Worm (Caenorhabditis elegans) whole organism, L1 larva: Measurements from ENCODE around the gene acl-1.

Experiments used
- Y116A8C.19 ChIP-seq: sonication (generic microtip); optimal IDR thresholded peaks from 2 replicates; lab custom pipeline; 2016; ENCODE audit warnings: missing compliant biosample characterization, missing genetic modification characterization, borderline replicate concordance
- nhr-28 ChIP-seq: fragments of 150-350 bp; optimal IDR thresholded peaks from 2 replicates; lab custom pipeline; 2014; ENCODE audit warnings: missing biosample characterization, missing genetic modification characterization
- tlp-1 ChIP-seq: fragments of 150-350 bp; optimal IDR thresholded peaks from 2 replicates; lab custom pipeline; 2014; ENCODE audit warnings: missing biosample characterization, missing genetic modification characterization
- ztf-4 ChIP-seq: fragments of 150-350 bp; optimal IDR thresholded peaks from 2 replicates; lab custom pipeline; 2014; ENCODE audit warnings: missing biosample characterization, missing genetic modification characterization

- no peak for TF ChIP-seq tlp-1 (tag; lab: Kevin White, UChicago)
- no peak for TF ChIP-seq ztf-4 (tag; lab: Kevin White, UChicago)
- TF ChIP-seq nhr-28: no peak
- no peak for TF ChIP-seq Y116A8C.19 (tag; lab: Kevin White, UChicago)
Observed at ce11 chrX:15848867-15849266, 818 bp upstream of the acl-1 start.
